Worm (Caenorhabditis elegans): ENCODE results near the gene ceh-33.

The ceh-33 gene

ce11 chrV:5362220-5362619 lies 37.8 kb upstream of the ceh-33 start:
- TF ChIP-seq C17E4.6 (GFP tag; IDR thresholded peaks at IDR 0.05) (no peak), mxl-1 (tag; optimal IDR thresholded peaks at IDR 0.05) (no peak), mes-4 (tag; optimal IDR thresholded peaks at IDR 0.05) (no peak), fkh-3 (tag; optimal IDR thresholded peaks at IDR 0.05) (no peak), snpc-3.4 (tag; optimal IDR thresholded peaks at IDR 0.05) (no peak), F22D6.2 (tag; optimal IDR thresholded peaks at IDR 0.05) (no peak), ztf-26 (tag; optimal IDR thresholded peaks at IDR 0.05) (no peak)

ce11 chrV:5358772-5359171 lies 34.3 kb upstream of the ceh-33 start, which contains the start of gene nhr-216:
nhr-216 (minus strand) TSS chrV:5358872.
- TF ChIP-seq F33H1.4 (GFP tag; IDR thresholded peaks at IDR 0.05) (no peak), repo-1 (tag; optimal IDR thresholded peaks at IDR 0.05) (no peak), hlh-26 (GFP tag; conservative IDR thresholded peaks at IDR 0.05) (no peak), ztf-3 (GFP tag; optimal IDR thresholded peaks at IDR 0.05) (no peak), T07F8.4 (tag; optimal IDR thresholded peaks at IDR 0.05) (no peak), ztf-28 (GFP tag; IDR thresholded peaks at IDR 0.05) (no peak), Y95B8A.8 (GFP tag; IDR thresholded peaks at IDR 0.05) (no peak), nhr-90 (tag; optimal IDR thresholded peaks at IDR 0.05) (no peak), xnd-1 (tag; optimal IDR thresholded peaks at IDR 0.05) (no peak), Y67H2A.10 (GFP tag; conservative IDR thresholded peaks at IDR 0.05) (no peak), hmg-1.2 (GFP tag; IDR thresholded peaks at IDR 0.05) (no peak), nfya-2 (GFP tag; IDR thresholded peaks at IDR 0.05) (no peak), rpc-1 (optimal IDR thresholded peaks at IDR 0.05) (no peak), rpc-1 (tag; optimal IDR thresholded peaks at IDR 0.05) (no peak), ekl-4 (GFP tag; IDR thresholded peaks at IDR 0.05) (no peak), egrh-3 (GFP tag; IDR thresholded peaks at IDR 0.05) (no peak), nfyb-1 (GFP tag; IDR thresholded peaks at IDR 0.05) (no peak), B0336.3 (GFP tag; IDR thresholded peaks at IDR 0.05) (no peak)

- TF ChIP-seq nhr-120 (GFP tag; IDR thresholded peaks at IDR 0.05) (no peak), hmg-1.2 (GFP tag; IDR thresholded peaks at IDR 0.05) (no peak), sptf-2 (GFP tag; optimal IDR thresholded peaks at IDR 0.05) (no peak)
These were observed 27.0 kb upstream of the ceh-33 start, which contains the start of gene srd-9 for ce11 chrV:5351483-5351882. srd-9 (plus strand) TSS chrV:5351783.

- TF ChIP-seq nhr-80 (tag; optimal IDR thresholded peaks at IDR 0.05): no peak
- no peak for TF ChIP-seq cebp-1 (GFP tag; IDR thresholded peaks at IDR 0.05)
- TF ChIP-seq cebp-1 (tag; optimal IDR thresholded peaks at IDR 0.05): no peak
- TF ChIP-seq F37B4.10 (GFP tag; IDR thresholded peaks at IDR 0.05): no peak
- no peak for TF ChIP-seq hrde-1 (tag; optimal IDR thresholded peaks at IDR 0.05; ENCODE audit: borderline replicate concordance)
- no peak for TF ChIP-seq die-1 (tag; optimal IDR thresholded peaks at IDR 0.05)
- no peak for TF ChIP-seq nhr-90 (tag; optimal IDR thresholded peaks at IDR 0.05)
- TF ChIP-seq lin-26 (GFP tag; IDR thresholded peaks at IDR 0.05): no peak
- no peak for TF ChIP-seq Y67H2A.10 (GFP tag; conservative IDR thresholded peaks at IDR 0.05)
- no peak for TF ChIP-seq xnd-1 (tag; optimal IDR thresholded peaks at IDR 0.05)
- TF ChIP-seq snpc-4 (GFP tag; optimal IDR thresholded peaks at IDR 0.05): no peak
- TF ChIP-seq snpc-4 (tag; optimal IDR thresholded peaks at IDR 0.05): no peak
- no peak for TF ChIP-seq attf-5 (GFP tag; optimal IDR thresholded peaks at IDR 0.05)
These were observed 25.0 kb upstream of the ceh-33 start, which contains the start of gene T09D3.3 for ce11 chrV:5349471-5349870. T09D3.3 (minus strand) TSS chrV:5349571.
